Fruit fly (Drosophila melanogaster) whole organism, embryonic: ENCODE data around the gene CG11598.
A peak's percentile ranks its signal among the peaks of the same experiment; 100 is the strongest.

Source experiments
- C15 ChIP-seq: fragments of 200-800 bp; sonication (Bioruptor generic); IDR thresholded peaks from 3 replicates; pipeline ENCODE4 v1.3.6; 2022; ENCODE audit warnings: missing biosample characterization, missing genetic modification characterization
- CG10209 ChIP-seq: fragments of 200-800 bp; sonication (Bioruptor generic); optimal IDR thresholded peaks from 3 replicates; lab custom pipeline; 2017; ENCODE audit warnings: missing biosample characterization, mild to moderate bottlenecking, missing genetic modification characterization, missing genetic modification reagents
- CG10321 ChIP-seq: fragments of 200-800 bp; sonication (Bioruptor generic); IDR thresholded peaks from 2 replicates; pipeline ENCODE4 v1.3.6; 2022; ENCODE audit warnings: missing biosample characterization, missing genetic modification characterization
- CG10366 ChIP-seq: fragments of 200-800 bp; sonication (Bioruptor generic); IDR thresholded peaks from 2 replicates; pipeline ENCODE4 v1.3.6; 2022; ENCODE audit warnings: missing biosample characterization, missing genetic modification characterization
- CG10565 ChIP-seq: fragments of 200-800 bp; sonication (Bioruptor generic); optimal IDR thresholded peaks from 3 replicates; lab custom pipeline; 2016; ENCODE audit warnings: missing biosample characterization, mild to moderate bottlenecking, missing genetic modification characterization
- CG11085 ChIP-seq: fragments of 200-800 bp; sonication (Bioruptor generic); IDR thresholded peaks from 2 replicates; pipeline ENCODE4 v1.3.6; 2022; ENCODE audit warnings: missing biosample characterization, missing genetic modification characterization
- CG12659 ChIP-seq: fragments of 200-800 bp; sonication (Bioruptor generic); optimal IDR thresholded peaks from 3 replicates; lab custom pipeline; 2017; ENCODE audit warnings: mild to moderate bottlenecking, missing biosample characterization, missing genetic modification reagents, missing genetic modification characterization
- CG14441 ChIP-seq: fragments of 200-800 bp; sonication (Bioruptor generic); IDR thresholded peaks from 2 replicates; pipeline ENCODE4 v1.3.6; 2022; ENCODE audit warnings: missing biosample characterization, missing genetic modification characterization
- CG17359 ChIP-seq: fragments of 200-800 bp; sonication (Bioruptor generic); optimal IDR thresholded peaks from 3 replicates; lab custom pipeline; 2018; ENCODE audit warnings: missing biosample characterization, mild to moderate bottlenecking, missing genetic modification characterization, moderate library complexity
- CG18476 ChIP-seq: fragments of 200-800 bp; sonication (Bioruptor generic); optimal IDR thresholded peaks from 2 replicates; lab custom pipeline; 2016; ENCODE audit warnings: missing biosample characterization, mild to moderate bottlenecking, missing genetic modification characterization
- CG18599 ChIP-seq: fragments of 200-800 bp; sonication (Bioruptor generic); optimal IDR thresholded peaks from 3 replicates; lab custom pipeline; 2017; ENCODE audit warnings: missing biosample characterization, missing genetic modification characterization, mild to moderate bottlenecking, moderate library complexity, missing genetic modification reagents
- CG2116 ChIP-seq: fragments of 200-800 bp; sonication (Bioruptor generic); optimal IDR thresholded peaks from 3 replicates; lab custom pipeline; 2018; ENCODE audit warnings: missing biosample characterization, mild to moderate bottlenecking, missing genetic modification characterization
- CG2199 ChIP-seq: fragments of 200-800 bp; sonication (Bioruptor generic); IDR thresholded peaks from 3 replicates; pipeline ENCODE4 v1.3.6; 2022; ENCODE audit warnings: missing biosample characterization, missing genetic modification characterization
- CG2678 ChIP-seq: fragments of 200-800 bp; sonication (Bioruptor generic); optimal IDR thresholded peaks from 3 replicates; lab custom pipeline; 2019; ENCODE audit warnings: missing biosample characterization, mild to moderate bottlenecking, missing genetic modification characterization, moderate library complexity
- CG31388 ChIP-seq: fragments of 200-800 bp; sonication (Bioruptor generic); optimal IDR thresholded peaks from 2 replicates; lab custom pipeline; 2016; ENCODE audit warnings: missing biosample characterization, missing genetic modification characterization
- CG6654 ChIP-seq: fragments of 200-800 bp; sonication (Bioruptor generic); optimal IDR thresholded peaks from 2 replicates; lab custom pipeline; 2017; ENCODE audit warnings: missing biosample characterization, mild to moderate bottlenecking, missing genetic modification characterization
- CG7556 ChIP-seq: fragments of 200-800 bp; sonication (Bioruptor generic); optimal IDR thresholded peaks from 2 replicates; lab custom pipeline; 2017; ENCODE audit warnings: missing biosample characterization, mild to moderate bottlenecking, missing genetic modification characterization
- CG8089 ChIP-seq: fragments of 200-800 bp; sonication (Bioruptor generic); optimal IDR thresholded peaks from 3 replicates; lab custom pipeline; 2016; ENCODE audit warnings: missing biosample characterization, missing genetic modification characterization
- CG9609 ChIP-seq: fragments of 200-800 bp; sonication (Bioruptor generic); optimal IDR thresholded peaks from 3 replicates; lab custom pipeline; 2016; ENCODE audit warnings: missing biosample characterization, missing genetic modification characterization
- CHES-1-like ChIP-seq: fragments of 200-800 bp; sonication (Bioruptor generic); optimal IDR thresholded peaks from 2 replicates; lab custom pipeline; 2016; ENCODE audit warnings: missing biosample characterization, missing genetic modification characterization
- D19A ChIP-seq: fragments of 200-800 bp; optimal IDR thresholded peaks from 3 replicates; lab custom pipeline; 2019; ENCODE audit warnings: missing biosample characterization, mild to moderate bottlenecking, missing genetic modification characterization, moderate library complexity
- Fer3 ChIP-seq: fragments of 200-800 bp; sonication (Bioruptor generic); optimal IDR thresholded peaks from 2 replicates; lab custom pipeline; 2018; ENCODE audit warnings: missing biosample characterization, mild to moderate bottlenecking, missing genetic modification characterization, moderate library complexity
- GATAe ChIP-seq: fragments of 200-800 bp; sonication (Bioruptor generic); conservative IDR thresholded peaks from 2 replicates; pipeline ENCODE4 v1.3.6; 2022; ENCODE audit warnings: missing biosample characterization, missing genetic modification characterization
- Gug ChIP-seq: fragments of 200-800 bp; sonication (Bioruptor generic); IDR thresholded peaks from 4 replicates; pipeline ENCODE4 v1.3.6; 2022; ENCODE audit warnings: missing biosample characterization, missing genetic modification characterization
- HLH3B ChIP-seq: fragments of 200-800 bp; sonication (Bioruptor generic); IDR thresholded peaks from 2 replicates; pipeline ENCODE4 v1.3.6; 2022; ENCODE audit warnings: missing biosample characterization, missing genetic modification characterization
- Hr51 ChIP-seq, 2 experiments: fragments of 200-800 bp; sonication (Bioruptor generic); optimal IDR thresholded peaks; 2 replicates in 1 of 2; 3 replicates in 1 of 2; lab custom pipeline; 2016 to 2018; ENCODE audit warnings: missing biosample characterization in 2 of 2, missing genetic modification characterization in 2 of 2, mild to moderate bottlenecking in 1 of 2, moderate library complexity in 1 of 2
- Rfx ChIP-seq: fragments of 200-800 bp; sonication (Bioruptor generic); IDR thresholded peaks from 2 replicates; pipeline ENCODE4 v1.3.6; 2022; ENCODE audit warnings: missing biosample characterization, missing genetic modification characterization
- Usf ChIP-seq: fragments of 200-800 bp; sonication (Bioruptor generic); optimal IDR thresholded peaks from 2 replicates; lab custom pipeline; 2017; ENCODE audit warnings: missing genotype, missing biosample characterization, missing genetic modification characterization
- ab ChIP-seq: fragments of 200-800 bp; sonication (Bioruptor generic); optimal IDR thresholded peaks from 2 replicates; lab custom pipeline; 2016; ENCODE audit warnings: missing biosample characterization, missing genetic modification characterization
- ap ChIP-seq: fragments of 200-800 bp; sonication (Bioruptor generic); IDR thresholded peaks from 2 replicates; pipeline ENCODE4 v1.3.6; 2022; ENCODE audit warnings: missing biosample characterization, missing genetic modification characterization
- bcd ChIP-seq: fragments of 200-800 bp; sonication (Bioruptor generic); optimal IDR thresholded peaks from 2 replicates; lab custom pipeline; 2017; ENCODE audit warnings: missing biosample characterization, mild to moderate bottlenecking, missing genetic modification characterization
- cato ChIP-seq: fragments of 200-800 bp; sonication (Bioruptor generic); optimal IDR thresholded peaks from 2 replicates; lab custom pipeline; 2016; ENCODE audit warnings: missing biosample characterization, missing genetic modification characterization, borderline replicate concordance
- dati ChIP-seq: fragments of 200-800 bp; sonication (Bioruptor generic); IDR thresholded peaks from 2 replicates; pipeline ENCODE4 v1.3.6; 2022; ENCODE audit warnings: missing biosample characterization, missing genetic modification characterization
- emc ChIP-seq: fragments of 200-800 bp; sonication (Bioruptor generic); optimal IDR thresholded peaks from 2 replicates; lab custom pipeline; 2016; ENCODE audit warnings: missing biosample characterization, missing genetic modification characterization
- exex ChIP-seq: fragments of 200-800 bp; sonication (Bioruptor generic); optimal IDR thresholded peaks from 4 replicates; lab custom pipeline; 2018; ENCODE audit warnings: missing biosample characterization, mild to moderate bottlenecking, missing genetic modification characterization, moderate library complexity
- gem ChIP-seq: fragments of 200-800 bp; sonication (Bioruptor generic); optimal IDR thresholded peaks from 2 replicates; lab custom pipeline; 2019; ENCODE audit warnings: missing biosample characterization, mild to moderate bottlenecking, missing genetic modification characterization, moderate library complexity
- grau ChIP-seq: fragments of 200-800 bp; optimal IDR thresholded peaks from 3 replicates; lab custom pipeline; 2019; ENCODE audit warnings: missing biosample characterization, mild to moderate bottlenecking, missing genetic modification characterization, moderate library complexity
- gro ChIP-seq: fragments of 200-800 bp; sonication (Bioruptor generic); optimal IDR thresholded peaks from 2 replicates; lab custom pipeline; 2016; ENCODE audit warnings: missing biosample characterization, missing genetic modification characterization
- gsb-n ChIP-seq: fragments of 200-800 bp; sonication (Bioruptor generic); optimal IDR thresholded peaks from 3 replicates; lab custom pipeline; 2018; ENCODE audit warnings: missing biosample characterization, mild to moderate bottlenecking, missing genetic modification characterization
- hbn ChIP-seq: fragments of 200-800 bp; sonication (Bioruptor generic); IDR thresholded peaks from 2 replicates; pipeline ENCODE4 v1.3.6; 2022; ENCODE audit warnings: missing biosample characterization, missing genetic modification characterization; ENCODE audit not compliant: partially characterized antibody
- nerfin-1 ChIP-seq: fragments of 200-800 bp; sonication (Bioruptor generic); optimal IDR thresholded peaks from 3 replicates; lab custom pipeline; 2019; ENCODE audit warnings: missing biosample characterization, mild to moderate bottlenecking, missing genetic modification characterization, moderate library complexity
- nmo ChIP-seq: fragments of 200-800 bp; sonication (Bioruptor generic); optimal IDR thresholded peaks from 2 replicates; lab custom pipeline; 2018; ENCODE audit warnings: missing biosample characterization, mild to moderate bottlenecking, missing genetic modification characterization, moderate library complexity
- oc ChIP-seq: fragments of 200-800 bp; sonication (Bioruptor generic); optimal IDR thresholded peaks from 2 replicates; lab custom pipeline; 2018; ENCODE audit warnings: missing biosample characterization, mild to moderate bottlenecking, missing genetic modification characterization, moderate library complexity
- pum ChIP-seq: fragments of 200-800 bp; sonication (Bioruptor generic); optimal IDR thresholded peaks from 2 replicates; lab custom pipeline; 2016; ENCODE audit warnings: missing biosample characterization, missing genetic modification characterization
- schlank ChIP-seq: fragments of 200-800 bp; sonication (Bioruptor generic); optimal IDR thresholded peaks from 2 replicates; lab custom pipeline; 2018; ENCODE audit warnings: missing biosample characterization, mild to moderate bottlenecking, missing genetic modification characterization
- sens-2 ChIP-seq: fragments of 200-800 bp; sonication (Bioruptor generic); IDR thresholded peaks from 2 replicates; pipeline ENCODE4 v1.3.6; 2022; ENCODE audit warnings: missing biosample characterization, missing genetic modification characterization
- shn ChIP-seq: fragments of 200-800 bp; sonication (Bioruptor generic); optimal IDR thresholded peaks from 3 replicates; lab custom pipeline; 2016; ENCODE audit warnings: missing biosample characterization, missing genetic modification characterization
- tin ChIP-seq: fragments of 200-800 bp; sonication (Bioruptor generic); optimal IDR thresholded peaks from 3 replicates; lab custom pipeline; 2016; ENCODE audit warnings: missing biosample characterization, missing genetic modification characterization
- unpg ChIP-seq: fragments of 200-800 bp; sonication (Bioruptor generic); optimal IDR thresholded peaks from 3 replicates; lab custom pipeline; 2018; ENCODE audit warnings: missing biosample characterization, mild to moderate bottlenecking, missing genetic modification characterization, moderate library complexity
- wdn ChIP-seq: fragments of 200-800 bp; sonication (Bioruptor generic); IDR thresholded peaks from 2 replicates; pipeline ENCODE4 v1.3.6; 2022; ENCODE audit warnings: missing biosample characterization, missing genetic modification characterization

CG11598 gene

dm6 chr3R:12644621-12645310 lies 10.0 kb downstream of the CG11598 start (continued):
- TF ChIP-seq nmo (peak; percentile 30), D19A (tag; lab: Kevin White, UChicago) (peak; percentile 96), hbn (no peak), CG10321 (no peak), CG12659 (GFP tag; lab: Kevin White, UChicago) (no peak), bcd (no peak), HLH3B (GFP tag; lab: Robert Waterston, UW) (no peak), CG11085 (no peak), CG2199 (GFP tag; lab: Robert Waterston, UW) (no peak), oc (no peak), CG10209 (GFP tag; lab: Kevin White, UChicago) (no peak), dati (GFP tag; lab: Robert Waterston, UW) (no peak), tin (GFP tag; lab: Kevin White, UChicago) (no peak), ab (GFP tag; lab: Kevin White, UChicago) (no peak), CG10366 (no peak), CG18476 (GFP tag; lab: Kevin White, UChicago) (no peak), schlank (tag; lab: Kevin White, UChicago) (no peak), CG2678 (tag; lab: Kevin White, UChicago) (peak; percentile 29), gem (tag; lab: Kevin White, UChicago) (peak; percentile 44), cato (GFP tag; lab: Kevin White, UChicago) (no peak), Usf (GFP tag; lab: Kevin White, UChicago) (no peak), gro (no peak), wdn (GFP tag; lab: Robert Waterston, UW) (no peak), GATAe (GFP tag; lab: Robert Waterston, UW) (no peak), shn (GFP tag; lab: Kevin White, UChicago) (no peak), gsb-n (tag; lab: Kevin White, UChicago) (no peak), emc (no peak), Hr51 (GFP tag; optimal IDR thresholded peaks at IDR 0.05; lab: Kevin White, UChicago) (peak in 1 of 2 experiments; percentile 34), CG18599 (GFP tag; lab: Kevin White, UChicago) (no peak), CHES-1-like (GFP tag; lab: Kevin White, UChicago) (no peak), CG7556 (no peak), unpg (peak; percentile 18), CG2116 (no peak), CG31388 (GFP tag; lab: Kevin White, UChicago) (no peak), CG14441 (no peak), CG10565 (no peak), CG6654 (GFP tag; lab: Kevin White, UChicago) (no peak), ap (GFP tag; lab: Robert Waterston, UW) (0 out of 2 replicates have a peak, but pooled peaks have one; percentile 7), Gug (GFP tag; lab: Robert Waterston, UW) (no peak), CG8089 (GFP tag; lab: Kevin White, UChicago) (no peak), Rfx (GFP tag; lab: Robert Waterston, UW) (no peak), CG9609 (GFP tag; lab: Kevin White, UChicago) (no peak), grau (tag; lab: Kevin White, UChicago) (peak; percentile 3), CG17359 (tag; lab: Kevin White, UChicago) (peak; percentile 33), sens-2 (GFP tag; lab: Robert Waterston, UW) (no peak), nerfin-1 (tag; lab: Kevin White, UChicago) (no peak), Fer3 (no peak), pum (no peak), exex (tag; lab: Kevin White, UChicago) (no peak), C15 (GFP tag; lab: Robert Waterston, UW) (no peak)
